Worm (Caenorhabditis elegans): ENCODE results near the gene cubn-1.

DNA sequence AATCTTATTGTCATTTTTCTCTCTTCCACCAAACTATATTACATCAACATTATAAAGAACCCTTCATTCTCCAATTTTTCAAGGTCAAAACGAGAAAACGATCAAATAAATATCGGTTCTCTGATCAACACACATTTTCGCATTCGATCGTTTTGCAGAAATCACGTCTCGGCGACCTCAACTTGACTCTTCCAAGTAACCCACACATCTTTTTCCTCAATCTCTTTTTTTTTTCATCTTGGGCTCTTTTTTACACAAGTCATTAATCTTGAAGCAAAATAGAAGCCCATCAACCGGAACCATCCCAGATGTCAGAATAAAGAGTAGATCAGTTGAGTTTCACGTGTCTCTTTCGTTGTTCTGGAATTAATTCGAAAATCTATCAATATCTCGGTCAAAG, 25.1 kb downstream of the cubn-1 start:
- TF ChIP-seq F23B12.7 (tag; optimal IDR thresholded peaks at IDR 0.05; ENCODE audit: insufficient read depth) = no peak
- no peak for TF ChIP-seq pha-4 (tag; optimal IDR thresholded peaks at IDR 0.05)
- no peak for TF ChIP-seq lsl-1 (GFP tag; optimal IDR thresholded peaks at IDR 0.05)
- no peak for TF ChIP-seq nhr-90 (tag; optimal IDR thresholded peaks at IDR 0.05)
- no peak for TF ChIP-seq zfh-2 (GFP tag; conservative IDR thresholded peaks at IDR 0.05)
- TF ChIP-seq fkh-3 (tag; optimal IDR thresholded peaks at IDR 0.05) = no peak
- no peak for TF ChIP-seq bed-1 (GFP tag; IDR thresholded peaks at IDR 0.05)
- TF ChIP-seq ama-1 (optimal IDR thresholded peaks at IDR 0.05) = no peak
- no peak for TF ChIP-seq ama-1 (GFP tag; optimal IDR thresholded peaks at IDR 0.05)
- no peak for TF ChIP-seq let-607 (tag; optimal IDR thresholded peaks at IDR 0.05)
- TF ChIP-seq cebp-2 (GFP tag; IDR thresholded peaks at IDR 0.05) = no peak
- no peak for TF ChIP-seq dpff-1 (tag; optimal IDR thresholded peaks at IDR 0.05)
- TF ChIP-seq ztf-28 (GFP tag; IDR thresholded peaks at IDR 0.05) = no peak
